Fruit fly (Drosophila melanogaster): Measurements from ENCODE around the gene lectin-33A.

DNA sequence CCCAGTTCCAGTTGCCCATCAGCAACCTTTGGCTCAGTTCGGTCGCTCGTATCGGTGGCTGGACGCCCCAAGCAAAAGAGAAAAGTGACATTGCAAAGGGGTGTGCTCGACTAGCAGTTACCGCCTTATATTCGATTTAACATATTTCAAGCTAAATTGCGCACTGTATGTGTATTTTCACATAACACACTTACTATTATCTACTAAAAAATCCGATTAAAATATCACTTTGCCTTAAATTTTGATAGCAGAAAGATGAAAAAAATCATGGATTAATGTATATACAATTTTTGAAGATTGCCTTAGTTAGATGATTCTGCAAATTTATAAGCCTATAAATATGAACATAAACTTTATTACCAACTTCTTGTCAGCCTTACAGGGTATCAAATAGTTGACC is 19.7 kb downstream of the lectin-33A start:
- TF ChIP-seq cic (GFP tag; optimal IDR thresholded peaks at IDR 0.05) (no peak), CG12768 (GFP tag; optimal IDR thresholded peaks at IDR 0.05) (no peak), Clk (GFP tag; optimal IDR thresholded peaks at IDR 0.05) (no peak), ovo (GFP tag; optimal IDR thresholded peaks at IDR 0.05) (no peak), CG33017 (tag; optimal IDR thresholded peaks at IDR 0.05) (no peak), toe (GFP tag; optimal IDR thresholded peaks at IDR 0.05) (no peak), kay (GFP tag; ENCODE audit: borderline replicate concordance) (no peak), Hr96 (GFP tag; optimal IDR thresholded peaks at IDR 0.05) (no peak), bab1 (GFP tag; optimal IDR thresholded peaks at IDR 0.05) (no peak), CG7045 (GFP tag; optimal IDR thresholded peaks at IDR 0.05) (no peak)

Measured in whole organism, adult.